Worm (Caenorhabditis elegans): Measurements from ENCODE around the gene elt-2.

- TF ChIP-seq ceh-82 (tag; optimal IDR thresholded peaks at IDR 0.05) (no peak), egl-27 (tag; optimal IDR thresholded peaks at IDR 0.05) (no peak), unc-62 (GFP tag; optimal IDR thresholded peaks at IDR 0.05) (no peak), ceh-16 (tag; optimal IDR thresholded peaks at IDR 0.05) (no peak), lin-39 (tag; optimal IDR thresholded peaks at IDR 0.05) (no peak), aly-2 (tag; optimal IDR thresholded peaks at IDR 0.05) (no peak), nhr-12 (tag; optimal IDR thresholded peaks at IDR 0.05) (no peak), ztf-4 (tag; optimal IDR thresholded peaks at IDR 0.05) (no peak), nhr-77 (tag; optimal IDR thresholded peaks at IDR 0.05) (no peak), nfya-1 (tag; optimal IDR thresholded peaks at IDR 0.05; ENCODE audit: insufficient read depth) (no peak)
Observed at ce11 chrX:10491044-10491443, 10.0 kb downstream of the elt-2 start, which contains the start of gene C33D3.5.

Data from whole organism, L3 larva.